Fruit fly (Drosophila melanogaster): ENCODE data around the gene Gr93b.

Gene Gr93b

dm6 chr3R:21862137-21862850, 18.7 kb upstream of the Gr93b start (continued):
- peak; percentile 65 for TF ChIP-seq Rx (GFP tag; IDR thresholded peaks at IDR 0.05)
- TF ChIP-seq odd (GFP tag; optimal IDR thresholded peaks at IDR 0.05), result peak; percentile 68
- TF ChIP-seq gt (GFP tag; IDR thresholded peaks at IDR 0.05), result peak; percentile 52
- TF ChIP-seq btn (GFP tag; optimal IDR thresholded peaks at IDR 0.05), result peak; percentile 5
- no peak for TF ChIP-seq ash1 (GFP tag; optimal IDR thresholded peaks at IDR 0.05)
- TF ChIP-seq CG13775 (GFP tag; optimal IDR thresholded peaks at IDR 0.05), result peak; percentile 52
- 0 out of 3 replicates have a peak, but pooled peaks have one; percentile 59 for TF ChIP-seq CG3726 (GFP tag; IDR thresholded peaks at IDR 0.05)
- TF ChIP-seq al (GFP tag; IDR thresholded peaks at IDR 0.05), result no peak
- peak; percentile 74 for TF ChIP-seq dimm (GFP tag; IDR thresholded peaks at IDR 0.05)
- TF ChIP-seq CG17328 (GFP tag; IDR thresholded peaks at IDR 0.05), result peak; percentile 89
- TF ChIP-seq seq (GFP tag; IDR thresholded peaks at IDR 0.05), result peak; percentile 46; the same call in 1 of the 2 replicates
- no peak for TF ChIP-seq C15 (GFP tag; IDR thresholded peaks at IDR 0.05)
- peak; percentile 39 for TF ChIP-seq fd102C (GFP tag; optimal IDR thresholded peaks at IDR 0.05)
- peak; percentile 44 for TF ChIP-seq CG10654 (GFP tag; optimal IDR thresholded peaks at IDR 0.05)
- peak; percentile 79; the same call in 2 of the 3 replicates for TF ChIP-seq croc (GFP tag; conservative IDR thresholded peaks at IDR 0.05)
- peak; percentile 90 for TF ChIP-seq dmrt11E (tag; optimal IDR thresholded peaks at IDR 0.05)
- TF ChIP-seq gfzf (GFP tag; optimal IDR thresholded peaks at IDR 0.05), result no peak
- peak; percentile 87 for TF ChIP-seq dmrt99B (tag; optimal IDR thresholded peaks at IDR 0.05)
- no peak for TF ChIP-seq HLHmδ (GFP tag; optimal IDR thresholded peaks at IDR 0.05)
- TF ChIP-seq vfl (GFP tag; optimal IDR thresholded peaks at IDR 0.05), result peak; percentile 0
- no peak for TF ChIP-seq CG31388 (GFP tag; optimal IDR thresholded peaks at IDR 0.05)
- TF ChIP-seq oc (tag; optimal IDR thresholded peaks at IDR 0.05), result peak; percentile 87
- peak; percentile 4 for TF ChIP-seq CG4617 (GFP tag; optimal IDR thresholded peaks at IDR 0.05; ENCODE audit: borderline replicate concordance)
- peak; percentile 41 for TF ChIP-seq kay (GFP tag; optimal IDR thresholded peaks at IDR 0.05)
- TF ChIP-seq NC2α (GFP tag; optimal IDR thresholded peaks at IDR 0.05), result no peak
- TF ChIP-seq Atf6 (GFP tag; IDR thresholded peaks at IDR 0.05), result peak; percentile 26; the same call in 1 of the 2 replicates
- TF ChIP-seq CG8359 (GFP tag; optimal IDR thresholded peaks at IDR 0.05; ENCODE audit: borderline replicate concordance), result peak; percentile 51
- TF ChIP-seq CG16813 (GFP tag; IDR thresholded peaks at IDR 0.05; ENCODE audit: partially characterized antibody), result no peak
- no peak for TF ChIP-seq sug (tag; optimal IDR thresholded peaks at IDR 0.05)
- TF ChIP-seq CG4328 (GFP tag; optimal IDR thresholded peaks at IDR 0.05), result peak; percentile 9
- TF ChIP-seq CG14860 (GFP tag; IDR thresholded peaks at IDR 0.05; ENCODE audit: partially characterized antibody), result no peak
- TF ChIP-seq CG18764 (GFP tag; optimal IDR thresholded peaks at IDR 0.05), result peak; percentile 42
- TF ChIP-seq Elba2 (GFP tag; optimal IDR thresholded peaks at IDR 0.05), result no peak
- TF ChIP-seq slou (GFP tag; optimal IDR thresholded peaks at IDR 0.05), result no peak
- TF ChIP-seq kah (GFP tag; optimal IDR thresholded peaks at IDR 0.05), result peak; percentile 43
- peak; percentile 78 for TF ChIP-seq zf30C (GFP tag; optimal IDR thresholded peaks at IDR 0.05)
- no peak for TF ChIP-seq CG8281 (tag; optimal IDR thresholded peaks at IDR 0.05)
- TF ChIP-seq chinmo (GFP tag; IDR thresholded peaks at IDR 0.05; ENCODE audit: partially characterized antibody), result no peak
- no peak; the same call in 1 of the 2 replicates for TF ChIP-seq chm (GFP tag; IDR thresholded peaks at IDR 0.05)
- TF ChIP-seq E2f2 (GFP tag; IDR thresholded peaks at IDR 0.05), result peak; percentile 48; the same call in 1 of the 2 replicates
- TF ChIP-seq CG11504 (tag; optimal IDR thresholded peaks at IDR 0.05), result peak; percentile 81
- peak; percentile 92 for TF ChIP-seq CG2712 (tag; optimal IDR thresholded peaks at IDR 0.05)
- TF ChIP-seq ham (GFP tag; IDR thresholded peaks at IDR 0.05), result no peak
- TF ChIP-seq sd (tag; optimal IDR thresholded peaks at IDR 0.05), result peak; percentile 16
- TF ChIP-seq crp (GFP tag; optimal IDR thresholded peaks at IDR 0.05), result peak in 1 of 2 experiments; percentile 19
- TF ChIP-seq gsb (GFP tag; IDR thresholded peaks at IDR 0.05), result no peak
- TF ChIP-seq CG14965 (GFP tag; optimal IDR thresholded peaks at IDR 0.05; ENCODE audit: borderline replicate concordance), result no peak
- TF ChIP-seq CG12659 (GFP tag; optimal IDR thresholded peaks at IDR 0.05), result peak; percentile 68
- TF ChIP-seq CG14441 (GFP tag; IDR thresholded peaks at IDR 0.05), result peak; percentile 45
